Worm (Caenorhabditis elegans) whole organism, L4 larva: ENCODE data around the gene C31G12.3.
"Not testable (repeated sequence)": the region's sequence is repeated elsewhere in the genome, so short reads cannot be mapped to it uniquely, and the experiment has no call there.

Experiments
- F26F4.8 ChIP-seq: fragments of 200-800 bp; sonication (Bioruptor generic); conservative IDR thresholded peaks from 2 replicates; pipeline ENCODE4 v1.3.6; 2022; ENCODE audit warnings: missing genetic modification characterization, missing compliant biosample characterization
- R02D3.7 ChIP-seq: fragments of 150-350 bp; sonication (generic microtip); optimal IDR thresholded peaks from 3 replicates; lab custom pipeline; 2014; ENCODE audit warnings: missing biosample characterization, missing genetic modification characterization
- T20F7.1 ChIP-seq: fragments of 200-800 bp; sonication (Bioruptor generic); optimal IDR thresholded peaks from 2 replicates; lab custom pipeline; 2018; ENCODE audit warnings: mild to moderate bottlenecking, missing genetic modification characterization, missing compliant biosample characterization
- Y5F2A.4 ChIP-seq: fragments of 200-800 bp; sonication (Bioruptor generic); optimal IDR thresholded peaks from 2 replicates; lab custom pipeline; 2018; ENCODE audit warnings: mild to moderate bottlenecking, missing genetic modification characterization, missing compliant biosample characterization
- ZK546.5 ChIP-seq, 2 experiments: sonication (generic microtip); optimal IDR thresholded peaks; 2 replicates each; lab custom pipeline; 2017; ENCODE audit warnings: missing biosample characterization in 2 of 2, missing genetic modification characterization in 2 of 2
- aha-1 ChIP-seq: fragments of 150-350 bp; peaks from one replicate; lab custom pipeline; 2014; ENCODE audit warnings: missing biosample characterization, missing genetic modification characterization
- aly-2 ChIP-seq: sonication (generic microtip); optimal IDR thresholded peaks from 2 replicates; lab custom pipeline; 2018; ENCODE audit warnings: missing biosample characterization, missing genetic modification characterization
- ama-1 ChIP-seq: fragments of 150-350 bp; optimal IDR thresholded peaks from 2 replicates; lab custom pipeline; 2014; ENCODE audit warnings: inconsistent platforms, mixed read lengths
- ceh-32 ChIP-seq: sonication (generic microtip); optimal IDR thresholded peaks from 2 replicates; lab custom pipeline; 2016; ENCODE audit warnings: mild to moderate bottlenecking, missing genetic modification characterization, missing compliant biosample characterization; ENCODE audit not compliant: poor library complexity
- ceh-44 ChIP-seq: fragments of 200-800 bp; sonication (Bioruptor generic); IDR thresholded peaks from 2 replicates; pipeline ENCODE4 v1.3.6; 2022; ENCODE audit warnings: missing genetic modification reagents, missing genetic modification characterization, missing compliant biosample characterization
- ceh-62 ChIP-seq: sonication (generic microtip); optimal IDR thresholded peaks from 2 replicates; lab custom pipeline; 2017; ENCODE audit warnings: missing biosample characterization, missing genetic modification characterization
- cey-2 ChIP-seq: sonication (generic microtip); optimal IDR thresholded peaks from 3 replicates; lab custom pipeline; 2017; ENCODE audit warnings: missing genetic modification characterization, mild to moderate bottlenecking, missing compliant biosample characterization, antibody characterized with exemption, borderline replicate concordance; ENCODE audit not compliant: insufficient read depth
- daf-12 ChIP-seq: fragments of 150-350 bp; optimal IDR thresholded peaks from 2 replicates; lab custom pipeline; 2014; ENCODE audit warnings: missing biosample characterization, missing genetic modification reagents, missing genetic modification characterization
- daf-8 ChIP-seq: fragments of 200-800 bp; sonication (Bioruptor generic); IDR thresholded peaks from 2 replicates; pipeline ENCODE4 v1.3.6; 2022; ENCODE audit warnings: missing genetic modification characterization, missing compliant biosample characterization
- dpl-1 ChIP-seq: fragments of 150-350 bp; optimal IDR thresholded peaks from 2 replicates; lab custom pipeline; 2014; ENCODE audit warnings: missing biosample characterization, missing genetic modification reagents, missing genetic modification characterization
- gei-8 ChIP-seq: fragments of 200-800 bp; sonication (Bioruptor generic); optimal IDR thresholded peaks from 2 replicates; lab custom pipeline; 2018; ENCODE audit warnings: mild to moderate bottlenecking, missing genetic modification characterization, missing compliant biosample characterization
- lin-13 ChIP-seq: fragments of 150-350 bp; optimal IDR thresholded peaks from 2 replicates; lab custom pipeline; 2014; ENCODE audit warnings: missing biosample characterization, missing genetic modification reagents, missing genetic modification characterization
- lin-29 ChIP-seq: fragments of 200-800 bp; sonication (Bioruptor generic); IDR thresholded peaks from 2 replicates; pipeline ENCODE4 v1.3.6; 2022; ENCODE audit warnings: missing genetic modification reagents, missing genetic modification characterization, missing compliant biosample characterization
- madf-9 ChIP-seq: fragments of 200-800 bp; sonication (Bioruptor generic); conservative IDR thresholded peaks from 2 replicates; pipeline ENCODE4 v1.3.6; 2022; ENCODE audit warnings: missing genetic modification reagents, missing genetic modification characterization, missing compliant biosample characterization
- mxl-2 ChIP-seq: fragments of 200-800 bp; sonication (Bioruptor generic); conservative IDR thresholded peaks from 2 replicates; pipeline ENCODE4 v1.3.6; 2022; ENCODE audit warnings: missing genetic modification reagents, missing genetic modification characterization, missing compliant biosample characterization
- nhr-237 ChIP-seq: sonication (generic microtip); optimal IDR thresholded peaks from 2 replicates; lab custom pipeline; 2017; ENCODE audit warnings: missing biosample characterization, missing genetic modification characterization
- nhr-48 ChIP-seq: sonication (generic microtip); optimal IDR thresholded peaks from 2 replicates; lab custom pipeline; 2016; ENCODE audit warnings: mild to moderate bottlenecking, missing genetic modification characterization, missing compliant biosample characterization
- nhr-77 ChIP-seq: fragments of 150-350 bp; optimal IDR thresholded peaks from 2 replicates; lab custom pipeline; 2014; ENCODE audit warnings: missing biosample characterization, missing genetic modification characterization
- pha-4 ChIP-seq, 2 experiments: fragments of 150-350 bp in 1 of 2; fragments of 200-800 bp in 1 of 2; sonication (Bioruptor generic) in 1 of 2; IDR thresholded peaks in 1 of 2; optimal IDR thresholded peaks in 1 of 2; 2 replicates each; pipeline versions ENCODE4 v1.3.6 to Lab custom; 2014 to 2022; ENCODE audit warnings: missing genetic modification characterization in 2 of 2, missing genetic modification reagents in 2 of 2, missing biosample characterization in 1 of 2, missing compliant biosample characterization in 1 of 2
- php-3 ChIP-seq: fragments of 200-800 bp; sonication (Bioruptor generic); IDR thresholded peaks from 2 replicates; pipeline ENCODE4 v1.3.6; 2022; ENCODE audit warnings: missing genetic modification reagents, missing genetic modification characterization, missing compliant biosample characterization
- saeg-2 ChIP-seq: fragments of 200-800 bp; sonication (Bioruptor generic); IDR thresholded peaks from 2 replicates; pipeline ENCODE4 v1.3.6; 2022; ENCODE audit warnings: missing genetic modification reagents, missing genetic modification characterization, missing compliant biosample characterization
- set-16 ChIP-seq: fragments of 200-800 bp; sonication (Bioruptor generic); IDR thresholded peaks from 2 replicates; pipeline ENCODE4 v1.3.6; 2022; ENCODE audit warnings: missing genetic modification reagents, missing genetic modification characterization, missing compliant biosample characterization
- spr-1 ChIP-seq: sonication (generic microtip); optimal IDR thresholded peaks from 2 replicates; lab custom pipeline; 2016; ENCODE audit warnings: mild to moderate bottlenecking, missing genetic modification characterization, missing compliant biosample characterization
- spr-3 ChIP-seq: fragments of 200-800 bp; sonication (Bioruptor generic); optimal IDR thresholded peaks from 2 replicates; lab custom pipeline; 2018; ENCODE audit warnings: mild to moderate bottlenecking, missing genetic modification characterization, missing compliant biosample characterization
- unc-130 ChIP-seq: sonication (generic microtip); optimal IDR thresholded peaks from 2 replicates; lab custom pipeline; 2016; ENCODE audit warnings: missing genetic modification reagents, missing genetic modification characterization, missing compliant biosample characterization
- unc-39 ChIP-seq: sonication (generic microtip); optimal IDR thresholded peaks from 2 replicates; lab custom pipeline; 2017; ENCODE audit warnings: missing biosample characterization, missing genetic modification characterization
- zag-1 ChIP-seq: fragments of 150-350 bp; optimal IDR thresholded peaks from 2 replicates; lab custom pipeline; 2014; ENCODE audit warnings: missing biosample characterization, missing genetic modification characterization
- zfp-3 ChIP-seq: fragments of 200-800 bp; sonication (Bioruptor generic); conservative IDR thresholded peaks from 2 replicates; pipeline ENCODE4 v1.3.6; 2022; ENCODE audit warnings: missing genetic modification reagents, missing genetic modification characterization, missing compliant biosample characterization
- ztf-11 ChIP-seq: fragments of 150-350 bp; optimal IDR thresholded peaks from 2 replicates; lab custom pipeline; 2014; ENCODE audit warnings: missing biosample characterization, missing genetic modification characterization

The C31G12.3 gene

ce11 chrV:18198421-18198820, 13.4 kb downstream of the C31G12.3 start, which contains the start of gene F16H6.4:
Gene F16H6.4 (plus strand): TSS chrV:18198721.
- TF ChIP-seq daf-12 (tag; lab: Kevin White, UChicago) (no peak), unc-39 (tag; lab: Kevin White, UChicago) (no peak), F26F4.8 (GFP tag; lab: Robert Waterston, UW) (no peak), mxl-2 (GFP tag; lab: Robert Waterston, UW) (no peak), Y5F2A.4 (GFP tag; lab: Kevin White, UChicago) (no peak), lin-29 (GFP tag; lab: Robert Waterston, UW) (no peak), nhr-237 (no peak), pha-4 (GFP tag; IDR thresholded peaks at IDR 0.05; lab: Robert Waterston, UW) (no peak), pha-4 (tag; optimal IDR thresholded peaks at IDR 0.05; lab: Kevin White, UChicago) (no peak), nhr-48 (tag; lab: Kevin White, UChicago) (no peak), aha-1 (tag; lab: Kevin White, UChicago) (no peak), ztf-11 (tag; lab: Kevin White, UChicago) (no peak), ama-1 (no peak), dpl-1 (no peak), spr-3 (GFP tag; lab: Kevin White, UChicago) (no peak), T20F7.1 (GFP tag; lab: Kevin White, UChicago) (no peak)

- TF ChIP-seq ceh-62 (tag; lab: Kevin White, UChicago) (no peak), php-3 (no peak), aly-2 (tag; lab: Kevin White, UChicago) (no peak), gei-8 (GFP tag; lab: Kevin White, UChicago) (no peak), saeg-2 (GFP tag; lab: Robert Waterston, UW) (no peak), nhr-77 (tag; lab: Kevin White, UChicago) (no peak), madf-9 (GFP tag; lab: Robert Waterston, UW) (no peak), zfp-3 (no peak), pha-4 (GFP tag; IDR thresholded peaks at IDR 0.05; lab: Robert Waterston, UW) (no peak), pha-4 (tag; optimal IDR thresholded peaks at IDR 0.05; lab: Kevin White, UChicago) (no peak), ceh-32 (tag; lab: Kevin White, UChicago) (no peak), cey-2 (tag; lab: Kevin White, UChicago) (no peak), zag-1 (tag; lab: Kevin White, UChicago) (no peak)
Observed at ce11 chrV:18209071-18209470, 24.1 kb downstream of the C31G12.3 start, which contains the start of gene F16H6.7. Gene F16H6.7 (minus strand): TSS chrV:18209171.

- TF ChIP-seq ZK546.5 (tag; optimal IDR thresholded peaks at IDR 0.05; lab: Kevin White, UChicago) = no peak
- no peak for TF ChIP-seq daf-8 (GFP tag; lab: Robert Waterston, UW)
- TF ChIP-seq unc-130 (GFP tag; lab: Kevin White, UChicago) = no peak
- TF ChIP-seq R02D3.7 = no peak
- no peak for TF ChIP-seq cey-2 (tag; lab: Kevin White, UChicago)
- TF ChIP-seq aha-1 (tag; lab: Kevin White, UChicago) = peak; percentile 90
- TF ChIP-seq set-16 (GFP tag; lab: Robert Waterston, UW) = peak; percentile 49; the same call in 1 of the 2 replicates
- no peak for TF ChIP-seq lin-13 (GFP tag; lab: Kevin White, UChicago)
- TF ChIP-seq, all 104 proteins: peak for 2
Observed at ce11 chrV:18212848-18213247, 27.8 kb downstream of the C31G12.3 start.

ce11 chrV:18216175-18216574, 31.2 kb downstream of the C31G12.3 start, which contains the start of gene F16H6.8:
Gene F16H6.8 (minus strand): TSS chrV:18216275.
- TF ChIP-seq ceh-44 (GFP tag; lab: Robert Waterston, UW); spr-1 (tag; lab: Kevin White, UChicago); lin-13 (GFP tag; lab: Kevin White, UChicago): not testable (repeated sequence)
- TF ChIP-seq, all 104 proteins: peak for 0; not testable (repeated sequence) for 104
